Worm (Caenorhabditis elegans) whole organism, midembryonic: ENCODE results near the gene R10E8.5.
"Not testable (repeated sequence)": the region's sequence is repeated elsewhere in the genome, so short reads cannot be mapped to it uniquely, and the experiment has no call there.

Experiments
- T22C8.4 ChIP-seq: fragments of 200-800 bp; sonication (Bioruptor generic); IDR thresholded peaks from 2 replicates; pipeline ENCODE4 v1.3.6; 2022; ENCODE audit warnings: missing genetic modification characterization, missing compliant biosample characterization
- cog-1 ChIP-seq: sonication (generic microtip); optimal IDR thresholded peaks from 2 replicates; lab custom pipeline; 2016; ENCODE audit warnings: missing genetic modification characterization, missing compliant biosample characterization
- flt-1 ChIP-seq: fragments of 200-800 bp; sonication (Bioruptor generic); IDR thresholded peaks from 2 replicates; pipeline ENCODE4 v1.3.6; 2022; ENCODE audit warnings: missing genetic modification characterization, missing compliant biosample characterization
- ref-1 ChIP-seq: fragments of 200-800 bp; sonication (Bioruptor generic); conservative IDR thresholded peaks from 2 replicates; pipeline ENCODE4 v1.3.6; 2022; ENCODE audit warnings: missing genetic modification reagents, missing genetic modification characterization, missing compliant biosample characterization
- tab-1 ChIP-seq: fragments of 200-800 bp; sonication (Bioruptor generic); IDR thresholded peaks from 2 replicates; pipeline ENCODE4 v1.3.6; 2022; ENCODE audit warnings: missing genetic modification characterization, missing compliant biosample characterization
- ztf-23 ChIP-seq: fragments of 200-800 bp; sonication (Bioruptor generic); IDR thresholded peaks from 2 replicates; pipeline ENCODE4 v1.3.6; 2022; ENCODE audit warnings: missing genetic modification reagents, missing genetic modification characterization, missing compliant biosample characterization
- ztf-29 ChIP-seq: fragments of 200-800 bp; sonication (Bioruptor generic); IDR thresholded peaks from 2 replicates; pipeline ENCODE4 v1.3.6; 2022; ENCODE audit warnings: missing genetic modification reagents, missing genetic modification characterization, missing compliant biosample characterization

DNA sequence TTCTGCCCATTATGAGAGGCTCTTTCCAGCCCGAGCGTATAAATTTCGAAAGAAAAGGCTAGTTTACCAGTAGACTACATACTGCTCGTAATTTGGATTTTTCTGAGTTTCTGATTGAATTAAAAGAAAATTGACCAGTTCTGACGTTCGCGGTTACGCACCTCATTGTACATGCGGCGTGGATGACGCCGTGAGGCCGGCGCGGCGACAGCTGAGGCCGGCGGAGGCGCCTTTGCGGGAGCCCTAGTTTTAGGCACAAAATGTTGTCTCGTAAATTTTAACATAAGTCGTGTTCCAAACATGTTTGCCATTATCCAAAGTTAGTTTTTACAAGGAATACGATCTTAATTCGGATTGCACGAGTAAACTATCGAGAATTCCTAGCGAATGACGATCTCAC lies 37.8 kb upstream of the R10E8.5 start, which contains the start of gene F16H6.9:
- not testable (repeated sequence) for TF ChIP-seq ref-1 (GFP tag; lab: Robert Waterston, UW); ztf-23 (GFP tag; lab: Robert Waterston, UW); flt-1; cog-1 (tag; lab: Kevin White, UChicago); ztf-29 (GFP tag; lab: Robert Waterston, UW); T22C8.4 (GFP tag; lab: Robert Waterston, UW); tab-1 (GFP tag; lab: Robert Waterston, UW)
